Worm (Caenorhabditis elegans) whole organism, L3 larva: Measurements from ENCODE around the gene polg-1.
"Not testable (repeated sequence)": the region's sequence is repeated elsewhere in the genome, so short reads cannot be mapped to it uniquely, and the experiment has no call there.

Experiments
- ZK546.5 ChIP-seq: sonication (generic microtip); optimal IDR thresholded peaks from 2 replicates; lab custom pipeline; 2017; ENCODE audit warnings: missing biosample characterization, missing genetic modification characterization
- aly-2 ChIP-seq: fragments of 150-350 bp; optimal IDR thresholded peaks from 2 replicates; lab custom pipeline; 2014; ENCODE audit warnings: missing biosample characterization, missing genetic modification characterization
- ama-1 ChIP-seq: fragments of 150-350 bp; optimal IDR thresholded peaks from 2 replicates; lab custom pipeline; 2018
- ceh-28 ChIP-seq: fragments of 150-350 bp; optimal IDR thresholded peaks from 2 replicates; lab custom pipeline; 2014; ENCODE audit warnings: missing biosample characterization, missing genetic modification reagents, missing genetic modification characterization
- ceh-82 ChIP-seq: fragments of 150-350 bp; optimal IDR thresholded peaks from 2 replicates; lab custom pipeline; 2014; ENCODE audit warnings: missing biosample characterization, missing genetic modification characterization
- egl-27 ChIP-seq: sonication (generic microtip); optimal IDR thresholded peaks from 4 replicates; lab custom pipeline; 2017; ENCODE audit warnings: missing biosample characterization, missing genetic modification reagents, missing genetic modification characterization
- egl-5 ChIP-seq: fragments of 150-350 bp; optimal IDR thresholded peaks from 2 replicates; lab custom pipeline; 2017; ENCODE audit warnings: missing biosample characterization, missing genetic modification reagents, missing genetic modification characterization, inconsistent platforms
- elt-2 ChIP-seq: sonication (generic microtip); optimal IDR thresholded peaks from 2 replicates; lab custom pipeline; 2016; ENCODE audit warnings: missing genetic modification reagents, mild to moderate bottlenecking, missing genetic modification characterization, missing compliant biosample characterization
- eor-1 ChIP-seq, 2 experiments: fragments of 150-350 bp; optimal IDR thresholded peaks; 2 replicates each; lab custom pipeline; 2014 to 2018; ENCODE audit warnings: missing biosample characterization in 2 of 2, missing genetic modification characterization in 2 of 2
- fkh-2 ChIP-seq: fragments of 150-350 bp; optimal IDR thresholded peaks from 2 replicates; lab custom pipeline; 2014; ENCODE audit warnings: missing biosample characterization, missing genetic modification reagents, missing genetic modification characterization
- fos-1 ChIP-seq: fragments of 150-350 bp; optimal IDR thresholded peaks from 2 replicates; lab custom pipeline; 2014; ENCODE audit warnings: missing biosample characterization, missing genetic modification characterization
- hmg-11 ChIP-seq: sonication (generic microtip); optimal IDR thresholded peaks from 2 replicates; lab custom pipeline; 2016; ENCODE audit warnings: missing genetic modification characterization, missing compliant biosample characterization
- jun-1 ChIP-seq: fragments of 150-350 bp; optimal IDR thresholded peaks from 2 replicates; lab custom pipeline; 2014; ENCODE audit warnings: missing biosample characterization, missing genetic modification reagents, missing genetic modification characterization
- lin-15B ChIP-seq: fragments of 150-350 bp; optimal IDR thresholded peaks from 2 replicates; lab custom pipeline; 2014; ENCODE audit warnings: missing biosample characterization, missing genetic modification characterization
- lin-39 ChIP-seq: fragments of 150-350 bp; optimal IDR thresholded peaks from 2 replicates; lab custom pipeline; 2018; ENCODE audit warnings: missing biosample characterization, missing genetic modification reagents, missing genetic modification characterization
- mdl-1 ChIP-seq: fragments of 150-350 bp; optimal IDR thresholded peaks from 2 replicates; lab custom pipeline; 2014; ENCODE audit warnings: missing biosample characterization, missing genetic modification characterization
- nfya-1 ChIP-seq: sonication (generic microtip); optimal IDR thresholded peaks from 2 replicates; lab custom pipeline; 2017; ENCODE audit warnings: missing genetic modification characterization, mild to moderate bottlenecking, missing compliant biosample characterization, antibody characterized with exemption, moderate library complexity; ENCODE audit not compliant: insufficient read depth
- nhr-11 ChIP-seq: fragments of 150-350 bp; optimal IDR thresholded peaks from 2 replicates; lab custom pipeline; 2014; ENCODE audit warnings: missing biosample characterization, missing genetic modification characterization
- nhr-237 ChIP-seq: fragments of 150-350 bp; optimal IDR thresholded peaks from 2 replicates; lab custom pipeline; 2014; ENCODE audit warnings: missing biosample characterization, missing genetic modification characterization
- nhr-25 ChIP-seq: sonication (generic microtip); optimal IDR thresholded peaks from 2 replicates; lab custom pipeline; 2017; ENCODE audit warnings: missing biosample characterization, missing genetic modification characterization
- nhr-67 ChIP-seq: fragments of 150-350 bp; optimal IDR thresholded peaks from 2 replicates; lab custom pipeline; 2014; ENCODE audit warnings: missing biosample characterization, missing genetic modification characterization
- nhr-77 ChIP-seq: fragments of 150-350 bp; optimal IDR thresholded peaks from 2 replicates; lab custom pipeline; 2014; ENCODE audit warnings: missing biosample characterization, missing genetic modification characterization
- pha-4 ChIP-seq: fragments of 150-350 bp; optimal IDR thresholded peaks from 2 replicates; lab custom pipeline; 2014; ENCODE audit warnings: missing biosample characterization, missing genetic modification reagents, missing genetic modification characterization
- pqm-1 ChIP-seq: fragments of 150-350 bp; optimal IDR thresholded peaks from 2 replicates; lab custom pipeline; 2017; ENCODE audit warnings: missing biosample characterization, missing genetic modification characterization, inconsistent platforms
- sea-2 ChIP-seq: fragments of 150-350 bp; sonication (generic microtip); optimal IDR thresholded peaks from 4 replicates; lab custom pipeline; 2014; ENCODE audit warnings: missing biosample characterization, missing genetic modification reagents, missing genetic modification characterization
- skn-1 ChIP-seq: fragments of 150-350 bp; optimal IDR thresholded peaks from 2 replicates; lab custom pipeline; 2014; ENCODE audit warnings: missing biosample characterization, missing genetic modification characterization
- tbx-2 ChIP-seq: sonication (generic microtip); optimal IDR thresholded peaks from 2 replicates; lab custom pipeline; 2016; ENCODE audit warnings: mild to moderate bottlenecking, missing genetic modification characterization, missing compliant biosample characterization
- unc-39 ChIP-seq: sonication (generic microtip); optimal IDR thresholded peaks from 4 replicates; lab custom pipeline; 2017; ENCODE audit warnings: missing biosample characterization, missing genetic modification characterization
- zag-1 ChIP-seq: fragments of 150-350 bp; optimal IDR thresholded peaks from 2 replicates; lab custom pipeline; 2014; ENCODE audit warnings: missing biosample characterization, missing genetic modification characterization
- ztf-4 ChIP-seq: fragments of 150-350 bp; optimal IDR thresholded peaks from 2 replicates; lab custom pipeline; 2014; ENCODE audit warnings: missing biosample characterization, missing genetic modification characterization

Gene polg-1

DNA sequence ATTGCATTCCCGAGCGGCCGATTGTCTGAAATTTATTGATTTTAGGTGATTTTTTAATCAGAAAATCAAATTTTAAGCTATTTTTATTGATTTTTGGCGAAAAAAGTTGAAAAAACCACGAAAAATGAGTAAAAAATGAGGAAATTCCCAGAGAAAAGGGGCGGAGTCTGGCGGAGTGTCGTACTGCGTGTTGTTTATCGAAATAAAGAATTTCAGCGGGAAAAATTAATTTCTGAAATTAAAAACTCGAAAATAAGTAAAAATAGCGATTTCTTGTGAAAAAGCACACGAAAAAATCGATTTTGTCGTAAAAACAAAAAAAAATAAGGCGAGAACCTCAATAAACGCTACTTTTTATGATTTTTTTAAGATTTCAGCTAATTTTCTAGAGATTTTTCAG is 14.9 kb downstream of the polg-1 start, which contains the start of gene Y57A10A.13:
Gene Y57A10A.13 (minus strand): TSS at position 46 of the 400 bp plus-strand sequence.
- TF ChIP-seq nhr-67 (tag; lab: Kevin White, UChicago) = no peak
- TF ChIP-seq pha-4 (tag; lab: Kevin White, UChicago) = peak; percentile 21
- TF ChIP-seq nfya-1 (tag; lab: Kevin White, UChicago) = peak; percentile 28
- TF ChIP-seq lin-15B (tag; lab: Kevin White, UChicago) = peak; percentile 7

DNA sequence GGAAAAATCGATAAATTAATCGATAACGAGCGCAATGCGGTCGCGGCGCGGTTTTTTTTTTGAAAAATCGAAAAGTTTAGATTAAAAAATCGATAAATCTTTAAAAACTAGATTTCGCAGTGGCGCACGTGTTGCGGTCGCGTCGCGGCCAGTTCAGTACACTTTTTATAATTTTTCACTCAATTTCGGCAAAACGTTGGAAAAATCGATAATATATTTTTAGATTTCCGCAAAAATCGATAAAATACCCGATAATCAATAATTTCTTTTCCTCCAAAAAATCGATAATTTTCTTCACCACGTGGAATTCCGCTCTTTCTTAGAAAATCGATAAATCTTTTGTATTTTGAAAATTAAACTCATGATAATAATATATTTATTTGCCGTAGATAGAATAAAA is 23.2 kb downstream of the polg-1 start:
- no peak for TF ChIP-seq jun-1 (tag; lab: Kevin White, UChicago)
- peak; percentile 94 for TF ChIP-seq ceh-28 (tag; lab: Kevin White, UChicago)
- TF ChIP-seq mdl-1 (tag; lab: Kevin White, UChicago) = no peak
- TF ChIP-seq, all 47 proteins: peak for 1

ce11 chrII:12175398-12175797 is 24.4 kb downstream of the polg-1 start:
- TF ChIP-seq ceh-82 (tag; lab: Kevin White, UChicago) = no peak
- TF ChIP-seq elt-2 (tag; lab: Kevin White, UChicago) = no peak
- no peak for TF ChIP-seq nhr-11 (tag; lab: Kevin White, UChicago)
- TF ChIP-seq tbx-2 (tag; lab: Kevin White, UChicago) = no peak
- no peak for TF ChIP-seq ama-1 (lab: Kevin White, UChicago)
- TF ChIP-seq unc-39 (tag; lab: Kevin White, UChicago) = no peak
- no peak for TF ChIP-seq nhr-77 (tag; lab: Kevin White, UChicago)
- TF ChIP-seq nhr-237 (tag; lab: Kevin White, UChicago) = no peak
- no peak for TF ChIP-seq lin-39
- no peak for TF ChIP-seq nhr-25 (tag; lab: Kevin White, UChicago)
- TF ChIP-seq sea-2 (GFP tag; lab: Kevin White, UChicago) = no peak

ce11 chrII:12172273-12172672 is 27.5 kb downstream of the polg-1 start, which contains the start of gene rol-1:
Gene rol-1 (plus strand): TSS chrII:12172573.
- TF ChIP-seq ceh-82 (tag; lab: Kevin White, UChicago) (no peak), nhr-25 (tag; lab: Kevin White, UChicago) (no peak), ztf-4 (tag; lab: Kevin White, UChicago) (no peak), skn-1 (tag; lab: Kevin White, UChicago) (no peak), egl-27 (tag; lab: Kevin White, UChicago) (no peak), fos-1 (tag; lab: Kevin White, UChicago) (no peak)

DNA sequence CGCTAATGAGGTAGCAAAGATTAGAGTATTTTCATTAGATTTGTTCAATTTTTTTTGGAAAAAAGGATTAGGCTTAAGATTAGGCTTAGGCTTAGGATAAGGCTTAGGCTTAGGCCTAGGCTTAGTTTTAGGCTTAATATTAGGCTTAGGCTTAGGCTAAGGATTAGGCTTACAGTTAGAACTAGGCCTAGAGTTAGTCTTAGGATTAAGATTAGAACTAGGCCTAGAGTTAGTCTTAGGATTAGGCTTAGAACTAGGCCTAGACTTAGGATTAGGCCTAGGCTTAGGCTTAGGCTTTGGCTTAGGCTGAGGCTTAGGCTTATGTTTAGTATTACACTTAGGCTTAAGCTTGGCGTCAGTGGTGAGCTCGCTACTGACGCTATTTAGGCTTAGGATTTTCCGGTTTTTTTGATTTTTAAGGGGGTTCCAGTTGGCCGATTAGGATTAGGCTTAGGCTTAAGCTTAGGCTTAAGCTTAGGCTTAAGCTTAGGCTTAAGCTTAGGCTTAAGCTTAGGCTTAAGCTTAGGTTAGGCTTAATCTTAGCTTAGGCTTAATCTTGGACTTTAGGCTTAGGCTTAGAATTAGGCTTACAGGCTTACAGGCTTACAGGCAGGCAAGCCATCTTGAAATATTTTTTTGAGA is 30.2 kb downstream of the polg-1 start:
- TF ChIP-seq aly-2 (tag; lab: Kevin White, UChicago) = no peak
- no peak for TF ChIP-seq zag-1 (tag; lab: Kevin White, UChicago)
- TF ChIP-seq fkh-2 (tag; lab: Kevin White, UChicago) = no peak
- TF ChIP-seq pqm-1 (tag; lab: Kevin White, UChicago) = no peak
- no peak for TF ChIP-seq ZK546.5 (tag; lab: Kevin White, UChicago)
- TF ChIP-seq tbx-2 (tag; lab: Kevin White, UChicago) = no peak
- TF ChIP-seq eor-1 (tag; optimal IDR thresholded peaks at IDR 0.05; lab: Kevin White, UChicago) = no peak
- no peak for TF ChIP-seq nhr-11 (tag; lab: Kevin White, UChicago)
- no peak for TF ChIP-seq egl-5 (tag; lab: Kevin White, UChicago)

ce11 chrII:12164539-12164938 is 35.2 kb downstream of the polg-1 start, which contains the start of gene Y57A10A.8:
Gene Y57A10A.8 (plus strand): TSS chrII:12164839.
- not testable (repeated sequence) for TF ChIP-seq elt-2, ztf-4, nhr-25 (tag; lab: Kevin White, UChicago)

ce11 chrII:12162997-12163396 is 36.8 kb downstream of the polg-1 start:
- peak; percentile 81 for TF ChIP-seq hmg-11 (tag; lab: Kevin White, UChicago)
- TF ChIP-seq fos-1 (tag; lab: Kevin White, UChicago) = no peak
